Fruit fly (Drosophila melanogaster): ENCODE results near the gene Gpdh1.

DNA sequence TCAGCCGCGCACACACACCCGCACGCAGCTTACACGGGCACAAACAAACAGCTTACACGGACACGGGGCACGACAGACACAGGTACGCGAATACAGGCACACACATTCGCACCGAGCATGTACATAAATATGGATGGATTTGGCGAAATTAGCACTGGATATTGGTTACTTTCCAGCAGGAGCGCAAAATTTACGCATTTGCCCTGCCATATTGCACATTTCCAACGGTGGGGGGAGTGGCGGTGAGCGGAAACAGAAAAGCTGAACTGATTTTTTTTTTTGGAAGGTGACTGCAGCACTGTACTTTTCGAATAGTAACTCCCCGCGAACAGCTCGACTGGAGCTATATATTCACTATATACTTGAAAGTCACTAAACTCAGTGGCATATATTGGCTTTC is 54.9 kb downstream of the Gpdh1 start:
- no peak for TF ChIP-seq psq (optimal IDR thresholded peaks at IDR 0.05)
- no peak for TF ChIP-seq pan (optimal IDR thresholded peaks at IDR 0.05)
- no peak for TF ChIP-seq usp (GFP tag; optimal IDR thresholded peaks at IDR 0.05)
- TF ChIP-seq EcR (GFP tag; optimal IDR thresholded peaks at IDR 0.05): no peak
